Fruit fly (Drosophila melanogaster) whole organism: Measurements from ENCODE around the gene CG13086.

Experiments
- CG8478 ChIP-seq: fragments of >200 bp; optimal IDR thresholded peaks from 2 replicates; lab custom pipeline; 2018; ENCODE audit warnings: inconsistent platforms
- Dll ChIP-seq: fragments of >200 bp; optimal IDR thresholded peaks from 2 replicates; lab custom pipeline; 2017
- EcR ChIP-seq, 2 experiments: fragments of >200 bp; optimal IDR thresholded peaks; 2 replicates each; lab custom pipeline; 2017; ENCODE audit warnings: missing biosample characterization in 2 of 2, missing genetic modification characterization in 2 of 2, missing genetic modification reagents in 2 of 2
- pan ChIP-seq: fragments of >200 bp; optimal IDR thresholded peaks from 2 replicates; lab custom pipeline; 2017
- psq ChIP-seq: fragments of >200 bp; optimal IDR thresholded peaks from 2 replicates; lab custom pipeline; 2017
- usp ChIP-seq: fragments of >200 bp; optimal IDR thresholded peaks from 2 replicates; lab custom pipeline; 2017; ENCODE audit warnings: missing biosample characterization, missing genetic modification characterization, mixed read lengths

Gene CG13086

dm6 chr2L:19411966-19412365, 47.8 kb downstream of the CG13086 start:
- TF ChIP-seq pan (lab: Kevin White, UChicago) = no peak
- no peak for TF ChIP-seq psq (lab: Kevin White, UChicago)
- no peak for TF ChIP-seq CG8478 (lab: Kevin White, UChicago)
- TF ChIP-seq Dll (lab: Kevin White, UChicago) = no peak
- TF ChIP-seq EcR (GFP tag; optimal IDR thresholded peaks at IDR 0.05; lab: Kevin White, UChicago) = no peak
- TF ChIP-seq usp (GFP tag; lab: Kevin White, UChicago) = no peak

dm6 chr2L:19413118-19413893, 49.1 kb downstream of the CG13086 start:
- no peak for TF ChIP-seq Dll (lab: Kevin White, UChicago)
- no peak for TF ChIP-seq pan (lab: Kevin White, UChicago)
- no peak for TF ChIP-seq usp (GFP tag; lab: Kevin White, UChicago)
- no peak for TF ChIP-seq EcR (GFP tag; optimal IDR thresholded peaks at IDR 0.05; lab: Kevin White, UChicago)
- no peak for TF ChIP-seq CG8478 (lab: Kevin White, UChicago)
- TF ChIP-seq psq (lab: Kevin White, UChicago) = no peak

- no peak for TF ChIP-seq psq (lab: Kevin White, UChicago)
- TF ChIP-seq EcR (GFP tag; optimal IDR thresholded peaks at IDR 0.05; lab: Kevin White, UChicago) = no peak
- TF ChIP-seq usp (GFP tag; lab: Kevin White, UChicago) = no peak
- no peak for TF ChIP-seq CG8478 (lab: Kevin White, UChicago)
- TF ChIP-seq pan (lab: Kevin White, UChicago) = no peak
- no peak for TF ChIP-seq Dll (lab: Kevin White, UChicago)
Measured at dm6 chr2L:19414233-19414749, 50.1 kb downstream of the CG13086 start.
